Worm (Caenorhabditis elegans) whole organism, midembryonic: ENCODE data around the gene rib-1.

Source experiments
- T22C8.4 ChIP-seq: fragments of 200-800 bp; sonication (Bioruptor generic); IDR thresholded peaks from 2 replicates; pipeline ENCODE4 v1.3.6; 2022; ENCODE audit warnings: missing genetic modification characterization, missing compliant biosample characterization
- cog-1 ChIP-seq: sonication (generic microtip); optimal IDR thresholded peaks from 2 replicates; lab custom pipeline; 2016; ENCODE audit warnings: missing genetic modification characterization, missing compliant biosample characterization
- flt-1 ChIP-seq: fragments of 200-800 bp; sonication (Bioruptor generic); IDR thresholded peaks from 2 replicates; pipeline ENCODE4 v1.3.6; 2022; ENCODE audit warnings: missing genetic modification characterization, missing compliant biosample characterization
- klf-2 ChIP-seq: fragments of 200-800 bp; sonication (Bioruptor generic); conservative IDR thresholded peaks from 2 replicates; pipeline ENCODE4 v1.3.6; 2022; ENCODE audit warnings: missing genetic modification reagents, missing genetic modification characterization, missing compliant biosample characterization
- med-1 ChIP-seq: sonication (generic microtip); optimal IDR thresholded peaks from 2 replicates; lab custom pipeline; 2017; ENCODE audit warnings: missing genetic modification characterization, mild to moderate bottlenecking, missing compliant biosample characterization, antibody characterized with exemption, missing genetic modification reagents; ENCODE audit not compliant: insufficient read depth
- ref-1 ChIP-seq: fragments of 200-800 bp; sonication (Bioruptor generic); conservative IDR thresholded peaks from 2 replicates; pipeline ENCODE4 v1.3.6; 2022; ENCODE audit warnings: missing genetic modification reagents, missing genetic modification characterization, missing compliant biosample characterization
- tab-1 ChIP-seq: fragments of 200-800 bp; sonication (Bioruptor generic); IDR thresholded peaks from 2 replicates; pipeline ENCODE4 v1.3.6; 2022; ENCODE audit warnings: missing genetic modification characterization, missing compliant biosample characterization
- ztf-23 ChIP-seq: fragments of 200-800 bp; sonication (Bioruptor generic); IDR thresholded peaks from 2 replicates; pipeline ENCODE4 v1.3.6; 2022; ENCODE audit warnings: missing genetic modification reagents, missing genetic modification characterization, missing compliant biosample characterization
- ztf-29 ChIP-seq: fragments of 200-800 bp; sonication (Bioruptor generic); IDR thresholded peaks from 2 replicates; pipeline ENCODE4 v1.3.6; 2022; ENCODE audit warnings: missing genetic modification reagents, missing genetic modification characterization, missing compliant biosample characterization

rib-1 gene

ce11 chrIV:11578492-11578891, at the start of gene rib-1:
Gene rib-1 (plus strand): TSS chrIV:11578792.
- TF ChIP-seq ztf-29, result no peak

ce11 chrIV:11548671-11549070, 29.9 kb upstream of the rib-1 start, which contains the start of gene M04B2.7:
Gene M04B2.7 (minus strand): TSS chrIV:11548771.
- TF ChIP-seq med-1 (no peak), tab-1 (GFP tag; lab: Robert Waterston, UW) (no peak), cog-1 (no peak), T22C8.4 (GFP tag; lab: Robert Waterston, UW) (no peak), flt-1 (GFP tag; lab: Robert Waterston, UW) (no peak), klf-2 (GFP tag; lab: Robert Waterston, UW) (no peak), ztf-23 (GFP tag; lab: Robert Waterston, UW) (no peak), ref-1 (GFP tag; lab: Robert Waterston, UW) (no peak), ztf-29 (no peak)

- TF ChIP-seq ref-1 (GFP tag; lab: Robert Waterston, UW) (peak; percentile 81), cog-1 (peak; percentile 88), ztf-23 (GFP tag; lab: Robert Waterston, UW) (peak; percentile 92), flt-1 (GFP tag; lab: Robert Waterston, UW) (peak; percentile 95), med-1 (peak; percentile 70), klf-2 (GFP tag; lab: Robert Waterston, UW) (0 out of 2 replicates have a peak, but pooled peaks have one; percentile 47), T22C8.4 (GFP tag; lab: Robert Waterston, UW) (peak; percentile 81), ztf-29 (peak; percentile 81), tab-1 (GFP tag; lab: Robert Waterston, UW) (peak; percentile 95)
These were observed 28.9 kb upstream of the rib-1 start for ce11 chrIV:11549694-11550093.

- TF ChIP-seq tab-1 (GFP tag; lab: Robert Waterston, UW) (no peak), klf-2 (GFP tag; lab: Robert Waterston, UW) (no peak), med-1 (no peak), ref-1 (GFP tag; lab: Robert Waterston, UW) (no peak), ztf-23 (GFP tag; lab: Robert Waterston, UW) (no peak), flt-1 (GFP tag; lab: Robert Waterston, UW) (no peak), ztf-29 (no peak), cog-1 (no peak), T22C8.4 (GFP tag; lab: Robert Waterston, UW) (no peak)
These were observed 26.8 kb upstream of the rib-1 start, which contains the start of gene col-128 for ce11 chrIV:11551813-11552212. Gene col-128 (minus strand): TSS chrIV:11551960.

- TF ChIP-seq med-1 (no peak), ztf-29 (no peak), tab-1 (GFP tag; lab: Robert Waterston, UW) (no peak), klf-2 (GFP tag; lab: Robert Waterston, UW) (no peak), ref-1 (GFP tag; lab: Robert Waterston, UW) (no peak), cog-1 (no peak), ztf-23 (GFP tag; lab: Robert Waterston, UW) (no peak)
These were observed 16.9 kb upstream of the rib-1 start, which contains the start of gene F12F6.7 for ce11 chrIV:11561677-11562076. Gene F12F6.7 (minus strand): TSS chrIV:11561833.

ce11 chrIV:11563090-11563489, 15.5 kb upstream of the rib-1 start:
- TF ChIP-seq T22C8.4 (GFP tag; lab: Robert Waterston, UW), result no peak
- no peak for TF ChIP-seq med-1
- no peak for TF ChIP-seq ref-1 (GFP tag; lab: Robert Waterston, UW)
- no peak for TF ChIP-seq cog-1
- no peak for TF ChIP-seq ztf-23 (GFP tag; lab: Robert Waterston, UW)
- no peak for TF ChIP-seq ztf-29
- no peak for TF ChIP-seq klf-2 (GFP tag; lab: Robert Waterston, UW)
- no peak for TF ChIP-seq flt-1 (GFP tag; lab: Robert Waterston, UW)
- no peak for TF ChIP-seq tab-1 (GFP tag; lab: Robert Waterston, UW)

ce11 chrIV:11565022-11565421, 13.6 kb upstream of the rib-1 start:
- no peak for TF ChIP-seq tab-1 (GFP tag; lab: Robert Waterston, UW)
- no peak for TF ChIP-seq cog-1
- no peak for TF ChIP-seq med-1
- no peak for TF ChIP-seq klf-2 (GFP tag; lab: Robert Waterston, UW)

- TF ChIP-seq ref-1 (GFP tag; lab: Robert Waterston, UW), result no peak
- peak; percentile 75 for TF ChIP-seq cog-1
These were observed 12.4 kb upstream of the rib-1 start, which contains the start of gene sec-24.1 for ce11 chrIV:11566146-11566545. Gene sec-24.1 (minus strand): TSS chrIV:11566194.

ce11 chrIV:11568249-11568940, 10.2 kb upstream of the rib-1 start:
- no peak for TF ChIP-seq ztf-29

ce11 chrIV:11569795-11570194, 8.8 kb upstream of the rib-1 start:
- TF ChIP-seq cog-1, result no peak
- no peak for TF ChIP-seq med-1
- TF ChIP-seq flt-1 (GFP tag; lab: Robert Waterston, UW), result no peak
- no peak for TF ChIP-seq klf-2 (GFP tag; lab: Robert Waterston, UW)
- no peak for TF ChIP-seq T22C8.4 (GFP tag; lab: Robert Waterston, UW)
- no peak for TF ChIP-seq tab-1 (GFP tag; lab: Robert Waterston, UW)
- TF ChIP-seq ztf-29, result no peak

- TF ChIP-seq klf-2 (GFP tag; lab: Robert Waterston, UW) (no peak), tab-1 (GFP tag; lab: Robert Waterston, UW) (no peak), med-1 (no peak), T22C8.4 (GFP tag; lab: Robert Waterston, UW) (no peak), ztf-23 (GFP tag; lab: Robert Waterston, UW) (no peak), cog-1 (no peak), ztf-29 (no peak), ref-1 (GFP tag; lab: Robert Waterston, UW) (no peak), flt-1 (GFP tag; lab: Robert Waterston, UW) (no peak)
These were observed 8.4 kb upstream of the rib-1 start, which contains the start of gene srgp-1 for ce11 chrIV:11570200-11570599. Gene srgp-1 (plus strand): TSS chrIV:11570500.
